Fruit fly (Drosophila melanogaster): ENCODE results near the gene CG17568.
A peak's percentile ranks its signal among the peaks of the same experiment; 100 is the strongest.

DNA sequence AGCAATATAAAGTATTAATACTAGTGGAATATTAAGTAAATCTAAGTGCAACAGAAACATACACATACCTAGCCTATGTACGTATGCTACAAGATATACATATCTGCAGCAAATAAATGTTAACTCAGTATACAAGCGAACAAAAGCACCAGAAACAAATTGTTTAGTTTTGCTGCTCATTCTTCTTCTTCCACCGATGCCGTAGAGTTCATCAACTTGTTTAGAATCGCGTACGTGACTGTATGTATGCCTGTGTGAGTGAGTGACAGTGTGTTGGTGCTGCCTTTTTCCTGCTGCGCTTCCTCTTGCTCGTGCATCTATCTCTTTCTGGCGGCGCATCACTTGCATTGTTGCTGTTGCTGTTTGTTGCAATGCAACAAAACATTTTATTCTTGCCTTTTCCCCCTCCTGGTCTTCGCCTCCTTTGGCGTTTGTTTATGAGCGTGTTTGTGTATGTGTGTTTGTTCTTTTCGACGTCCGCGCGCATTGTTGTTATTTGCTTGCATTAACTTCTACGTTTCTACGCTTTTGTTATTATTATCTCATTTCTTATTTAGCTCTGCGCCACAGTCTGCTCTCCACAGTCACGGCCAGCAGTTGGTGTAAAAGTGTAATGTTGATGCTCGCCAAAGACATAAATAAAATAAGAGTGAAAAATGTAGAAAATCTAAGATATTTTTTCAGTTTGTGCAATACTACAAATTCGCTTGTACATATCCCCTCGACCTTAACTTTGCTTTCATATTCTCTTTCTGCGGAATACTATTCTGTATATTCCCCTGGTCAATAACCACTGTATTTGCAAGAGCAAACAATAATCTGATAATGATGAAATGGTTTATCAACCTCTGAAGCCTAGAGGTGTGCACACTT lies 22.6 kb downstream of the CG17568 start:
- TF ChIP-seq EcR (GFP tag; optimal IDR thresholded peaks at IDR 0.05) (peak; percentile 43), CG10348 (GFP tag; IDR thresholded peaks at IDR 0.05) (no peak), CG32121 (GFP tag; IDR thresholded peaks at IDR 0.05) (peak; percentile 55), CG4496 (GFP tag; IDR thresholded peaks at IDR 0.05) (peak; percentile 61), gl (tag; optimal IDR thresholded peaks at IDR 0.05) (no peak), Snoo (tag; optimal IDR thresholded peaks at IDR 0.05) (peak; percentile 27), CG14655 (GFP tag; optimal IDR thresholded peaks at IDR 0.05) (peak; percentile 70)
